Worm (Caenorhabditis elegans) whole organism, young adult: ENCODE results near the gene sfxn-5.

Source experiments
- F22D6.2 ChIP-seq: sonication (generic microtip); optimal IDR thresholded peaks from 2 replicates; lab custom pipeline; 2016; ENCODE audit warnings: mild to moderate bottlenecking, missing genetic modification characterization, missing compliant biosample characterization
- F57A8.1 ChIP-seq: fragments of 200-800 bp; sonication (Bioruptor generic); optimal IDR thresholded peaks from 2 replicates; lab custom pipeline; 2018; ENCODE audit warnings: mild to moderate bottlenecking, missing genetic modification characterization, moderate library complexity, missing compliant biosample characterization
- ZK185.1 ChIP-seq: sonication (generic microtip); optimal IDR thresholded peaks from 2 replicates; lab custom pipeline; 2016; ENCODE audit warnings: mild to moderate bottlenecking, missing genetic modification characterization, missing compliant biosample characterization; ENCODE audit not compliant: poor library complexity, severe bottlenecking
- atf-7 ChIP-seq: sonication (generic microtip); optimal IDR thresholded peaks from 2 replicates; lab custom pipeline; 2017; ENCODE audit warnings: mild to moderate bottlenecking, missing genetic modification characterization, missing compliant biosample characterization
- athp-1 ChIP-seq: sonication (generic microtip); optimal IDR thresholded peaks from 2 replicates; lab custom pipeline; 2017; ENCODE audit warnings: mild to moderate bottlenecking, missing genetic modification characterization, missing compliant biosample characterization
- attf-5 ChIP-seq: fragments of 200-800 bp; sonication (Bioruptor generic); optimal IDR thresholded peaks from 2 replicates; lab custom pipeline; 2018; ENCODE audit warnings: mild to moderate bottlenecking, missing genetic modification characterization, missing compliant biosample characterization
- egrh-3 ChIP-seq: fragments of 200-800 bp; sonication (Bioruptor generic); IDR thresholded peaks from 2 replicates; pipeline ENCODE4 v1.3.6; 2022; ENCODE audit warnings: missing genetic modification reagents, missing genetic modification characterization, missing compliant biosample characterization
- gei-17 ChIP-seq: fragments of 200-800 bp; sonication (Bioruptor generic); optimal IDR thresholded peaks from 2 replicates; lab custom pipeline; 2018; ENCODE audit warnings: mild to moderate bottlenecking, missing genetic modification characterization, missing compliant biosample characterization
- hmg-20 ChIP-seq: fragments of 200-800 bp; sonication (Bioruptor generic); IDR thresholded peaks from 2 replicates; pipeline ENCODE4 v1.3.6; 2022; ENCODE audit warnings: missing genetic modification reagents, missing genetic modification characterization, missing compliant biosample characterization
- nhr-90 ChIP-seq: sonication (generic microtip); optimal IDR thresholded peaks from 2 replicates; lab custom pipeline; 2016; ENCODE audit warnings: missing genotype, mild to moderate bottlenecking, missing genetic modification characterization, missing compliant biosample characterization
- unc-130 ChIP-seq: sonication (generic microtip); optimal IDR thresholded peaks from 2 replicates; lab custom pipeline; 2016; ENCODE audit warnings: missing genetic modification reagents, missing genetic modification characterization, missing compliant biosample characterization
- ztf-28 ChIP-seq: fragments of 200-800 bp; sonication (Bioruptor generic); IDR thresholded peaks from 2 replicates; pipeline ENCODE4 v1.3.6; 2022; ENCODE audit warnings: missing genetic modification reagents, missing genetic modification characterization, missing compliant biosample characterization

DNA sequence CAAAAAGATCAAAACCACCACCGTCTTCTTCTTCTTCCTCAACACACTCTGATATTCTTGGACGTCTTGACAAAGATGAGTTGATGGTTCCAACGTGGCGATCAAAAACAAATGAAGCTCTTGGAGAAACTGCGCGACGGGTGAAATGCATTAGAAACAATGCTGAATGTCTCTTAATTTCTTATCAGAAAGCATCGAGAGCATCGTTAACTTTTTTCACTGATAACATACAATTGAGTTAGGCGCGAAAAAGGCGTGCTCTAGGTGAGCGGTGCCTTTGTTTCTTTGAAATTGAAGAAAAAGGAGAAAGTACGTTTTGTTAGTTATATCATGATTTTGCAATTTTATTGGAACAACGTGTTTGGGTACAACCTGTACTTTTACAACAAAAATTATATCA is 31.6 kb downstream of the sfxn-5 start, which contains the start of gene gpcp-2:
- TF ChIP-seq nhr-90 (tag; lab: Kevin White, UChicago) (no peak), F57A8.1 (GFP tag; lab: Kevin White, UChicago) (no peak), gei-17 (GFP tag; lab: Kevin White, UChicago) (no peak), F22D6.2 (no peak), atf-7 (tag; lab: Kevin White, UChicago) (no peak), attf-5 (GFP tag; lab: Kevin White, UChicago) (no peak), hmg-20 (no peak), ztf-28 (no peak), unc-130 (GFP tag; lab: Kevin White, UChicago) (no peak), egrh-3 (GFP tag; lab: Robert Waterston, UW) (no peak), athp-1 (tag; lab: Kevin White, UChicago) (no peak), ZK185.1 (no peak)
